Worm (Caenorhabditis elegans) whole organism, L4/young adult: ENCODE results near the gene F16B12.4.

Experiments used
- W03F9.2 ChIP-seq: fragments of 150-350 bp; optimal IDR thresholded peaks from 2 replicates; lab custom pipeline; 2014; ENCODE audit warnings: missing biosample characterization, missing genetic modification characterization
- dao-5 ChIP-seq: sonication (generic microtip); optimal IDR thresholded peaks from 2 replicates; lab custom pipeline; 2016; ENCODE audit warnings: missing genotype, missing genetic modification characterization, moderate library complexity, missing compliant biosample characterization
- him-1 ChIP-seq: sonication (generic microtip); optimal IDR thresholded peaks from 2 replicates; lab custom pipeline; 2016; ENCODE audit warnings: missing genotype, missing genetic modification reagents, missing genetic modification characterization, missing compliant biosample characterization

DNA sequence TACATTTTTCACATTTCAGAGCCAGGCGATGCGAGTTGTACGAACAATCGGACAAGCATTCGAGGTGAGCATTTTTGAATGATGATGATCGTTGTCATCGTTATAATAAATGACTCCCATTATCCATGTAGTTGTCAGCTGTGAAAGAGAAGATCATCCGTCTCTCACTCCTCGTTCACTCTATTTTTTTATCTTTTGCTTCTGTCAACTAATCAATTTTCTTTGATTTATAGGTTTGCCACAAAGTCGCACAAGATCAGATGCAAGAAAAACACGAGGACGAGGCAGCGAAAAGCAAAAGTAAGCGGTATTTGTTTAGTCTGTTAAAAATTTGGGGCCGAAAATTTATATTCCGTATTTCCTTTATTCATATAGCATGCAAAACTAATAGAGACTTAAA is 41.9 kb downstream of the F16B12.4 start:
- TF ChIP-seq him-1 (tag; lab: Kevin White, UChicago) (no peak), dao-5 (tag; lab: Kevin White, UChicago) (no peak), W03F9.2 (tag; lab: Kevin White, UChicago) (no peak)
